Fruit fly (Drosophila melanogaster): Measurements from ENCODE around the gene CAH9.

Gene CAH9

dm6 chr3R:27152129-27152968 is 46.4 kb upstream of the CAH9 start (continued):
- TF ChIP-seq CG1621 (tag; optimal IDR thresholded peaks at IDR 0.05) = no peak
- peak; percentile 56 for TF ChIP-seq Eip75B (GFP tag; optimal IDR thresholded peaks at IDR 0.05)
- TF ChIP-seq CG6808 (GFP tag; optimal IDR thresholded peaks at IDR 0.05) = no peak
- no peak for TF ChIP-seq CG7368 (GFP tag; optimal IDR thresholded peaks at IDR 0.05)
- peak; percentile 83 for TF ChIP-seq Blimp-1 (GFP tag; optimal IDR thresholded peaks at IDR 0.05)
- TF ChIP-seq OdsH (GFP tag; optimal IDR thresholded peaks at IDR 0.05) = peak; percentile 40
- no peak for TF ChIP-seq CG9139 (GFP tag; optimal IDR thresholded peaks at IDR 0.05)
- peak; percentile 55 for TF ChIP-seq CG15336 (GFP tag; IDR thresholded peaks at IDR 0.05)
- peak; percentile 32 for TF ChIP-seq CG3919 (GFP tag; optimal IDR thresholded peaks at IDR 0.05)
- peak; percentile 17; the same call in 1 of the 2 replicates for TF ChIP-seq Gug (GFP tag; IDR thresholded peaks at IDR 0.05)
- TF ChIP-seq Lpt (GFP tag; optimal IDR thresholded peaks at IDR 0.05) = no peak
- no peak for TF ChIP-seq CG16779 (tag; optimal IDR thresholded peaks at IDR 0.05)
- no peak for TF ChIP-seq fd85E (GFP tag; optimal IDR thresholded peaks at IDR 0.05)
- TF ChIP-seq CG10669 (GFP tag; optimal IDR thresholded peaks at IDR 0.05) = peak; percentile 22
- TF ChIP-seq Smox (GFP tag; optimal IDR thresholded peaks at IDR 0.05) = peak; percentile 57
- TF ChIP-seq CG11294 (GFP tag; IDR thresholded peaks at IDR 0.05) = no peak

- TF ChIP-seq Ets21C (GFP tag; optimal IDR thresholded peaks at IDR 0.05) (no peak), CG1621 (tag; optimal IDR thresholded peaks at IDR 0.05) (peak; percentile 100), CG34406 (GFP tag; optimal IDR thresholded peaks at IDR 0.05) (no peak)
Measured at dm6 chr3R:27151516-27151823, 45.5 kb upstream of the CAH9 start, which contains the start of gene Men-b. Men-b (plus strand) TSS chr3R:27151662.

- peak; percentile 21 for TF ChIP-seq CG6808 (GFP tag; optimal IDR thresholded peaks at IDR 0.05)
- TF ChIP-seq dsx (GFP tag; optimal IDR thresholded peaks at IDR 0.05; ENCODE audit: poor library complexity, severe bottlenecking) = peak; percentile 7
- TF ChIP-seq CG11902 (GFP tag; optimal IDR thresholded peaks at IDR 0.05) = no peak
- TF ChIP-seq svp (GFP tag) = peak; percentile 84
- TF ChIP-seq CG3919 (GFP tag; optimal IDR thresholded peaks at IDR 0.05) = peak; percentile 54
- TF ChIP-seq CG3032 (tag; optimal IDR thresholded peaks at IDR 0.05) = peak; percentile 37
- TF ChIP-seq Smox (GFP tag; optimal IDR thresholded peaks at IDR 0.05) = peak; percentile 41
- TF ChIP-seq OdsH (GFP tag; optimal IDR thresholded peaks at IDR 0.05) = peak; percentile 38
- peak; percentile 41 to 46 for TF ChIP-seq ss (GFP tag; optimal IDR thresholded peaks at IDR 0.05)
- no peak for TF ChIP-seq Met (GFP tag; optimal IDR thresholded peaks at IDR 0.05)
- TF ChIP-seq Ets21C (GFP tag; optimal IDR thresholded peaks at IDR 0.05) = peak; percentile 36
- peak; percentile 41 for TF ChIP-seq CG10631 (GFP tag; optimal IDR thresholded peaks at IDR 0.05)
- TF ChIP-seq Hr4 (GFP tag; optimal IDR thresholded peaks at IDR 0.05) = peak; percentile 54
- TF ChIP-seq esn (GFP tag; optimal IDR thresholded peaks at IDR 0.05) = peak; percentile 24
- TF ChIP-seq Hr39 (GFP tag; optimal IDR thresholded peaks at IDR 0.05) = peak; percentile 48
- TF ChIP-seq Eip78C (GFP tag) = peak; percentile 44
- TF ChIP-seq CG11294 (GFP tag; IDR thresholded peaks at IDR 0.05) = no peak
- TF ChIP-seq CG9139 (GFP tag; optimal IDR thresholded peaks at IDR 0.05) = no peak
- TF ChIP-seq spab (GFP tag; optimal IDR thresholded peaks at IDR 0.05) = no peak
- peak; percentile 37 for TF ChIP-seq CG16779 (tag; optimal IDR thresholded peaks at IDR 0.05)
- peak; percentile 66 for TF ChIP-seq CG6854 (GFP tag; optimal IDR thresholded peaks at IDR 0.05)
- peak; percentile 7 for TF ChIP-seq salr (GFP tag; optimal IDR thresholded peaks at IDR 0.05)
- peak; percentile 37 for TF ChIP-seq achi (GFP tag; optimal IDR thresholded peaks at IDR 0.05)
- no peak for TF ChIP-seq fd85E (GFP tag; optimal IDR thresholded peaks at IDR 0.05)
- TF ChIP-seq topi (GFP tag; optimal IDR thresholded peaks at IDR 0.05) = peak; percentile 35
- TF ChIP-seq fd59A (GFP tag; optimal IDR thresholded peaks at IDR 0.05) = no peak
- peak; percentile 28 for TF ChIP-seq CG6792 (GFP tag; optimal IDR thresholded peaks at IDR 0.05)
- peak; percentile 29 for TF ChIP-seq pdm3 (GFP tag; optimal IDR thresholded peaks at IDR 0.05)
- peak; percentile 52 for TF ChIP-seq fkh (GFP tag; optimal IDR thresholded peaks at IDR 0.05)
- TF ChIP-seq CG7368 (GFP tag; optimal IDR thresholded peaks at IDR 0.05) = no peak
- TF ChIP-seq CG8119 (GFP tag; IDR thresholded peaks at IDR 0.05) = no peak
- TF ChIP-seq CG6276 (GFP tag; optimal IDR thresholded peaks at IDR 0.05) = peak; percentile 55
- peak; percentile 16 for TF ChIP-seq net (GFP tag; optimal IDR thresholded peaks at IDR 0.05)
- peak; percentile 44 for TF ChIP-seq cyc (GFP tag; optimal IDR thresholded peaks at IDR 0.05)
- TF ChIP-seq CG8319 (GFP tag; optimal IDR thresholded peaks at IDR 0.05) = no peak
Measured at dm6 chr3R:27150685-27151515, 44.9 kb upstream of the CAH9 start, which contains the start of gene CG6051. CG6051 (minus strand) TSS chr3R:27151069.
